Worm (Caenorhabditis elegans) whole organism, L1 larva: ENCODE results near the gene pbo-4.
A peak's percentile ranks its signal among the peaks of the same experiment; 100 is the strongest.

Source experiments
- C04F5.9 ChIP-seq: sonication (generic microtip); optimal IDR thresholded peaks from 2 replicates; lab custom pipeline; 2016; ENCODE audit warnings: missing genetic modification characterization, missing compliant biosample characterization
- C16A3.4 ChIP-seq: fragments of 150-350 bp; optimal IDR thresholded peaks from 2 replicates; lab custom pipeline; 2014; ENCODE audit warnings: missing biosample characterization, missing genetic modification characterization
- C34B4.2 ChIP-seq: sonication (generic microtip); optimal IDR thresholded peaks from 2 replicates; lab custom pipeline; 2017; ENCODE audit warnings: mild to moderate bottlenecking, missing genetic modification characterization, missing compliant biosample characterization
- F16B12.6 ChIP-seq: fragments of 150-350 bp; optimal IDR thresholded peaks from 2 replicates; lab custom pipeline; 2014; ENCODE audit warnings: missing biosample characterization, missing genetic modification characterization
- aha-1 ChIP-seq: fragments of 150-350 bp; optimal IDR thresholded peaks from 2 replicates; lab custom pipeline; 2014; ENCODE audit warnings: missing biosample characterization, missing genetic modification characterization
- ama-1 ChIP-seq: fragments of 150-350 bp; optimal IDR thresholded peaks from 2 replicates; lab custom pipeline; 2014
- blmp-1 ChIP-seq: fragments of 150-350 bp; optimal IDR thresholded peaks from 2 replicates; lab custom pipeline; 2014; ENCODE audit warnings: missing biosample characterization, missing genetic modification characterization
- ceh-63 ChIP-seq: fragments of 200-800 bp; sonication (Bioruptor generic); optimal IDR thresholded peaks from 2 replicates; lab custom pipeline; 2018; ENCODE audit warnings: mild to moderate bottlenecking, missing genetic modification characterization, missing compliant biosample characterization
- ceh-8 ChIP-seq: fragments of 200-800 bp; sonication (Bioruptor generic); optimal IDR thresholded peaks from 2 replicates; lab custom pipeline; 2018; ENCODE audit warnings: mild to moderate bottlenecking, missing genetic modification characterization, moderate library complexity, missing compliant biosample characterization
- ceh-82 ChIP-seq, 3 experiments: fragments of 150-350 bp in 1 of 3; sonication (generic microtip) in 2 of 3; optimal IDR thresholded peaks; 2 replicates each; lab custom pipeline; 2014 to 2017; ENCODE audit warnings: missing biosample characterization in 3 of 3, missing genetic modification characterization in 3 of 3
- dpl-1 ChIP-seq, 3 experiments: fragments of 150-350 bp in 2 of 3; sonication (generic microtip) in 1 of 3; optimal IDR thresholded peaks; 2 replicates each; lab custom pipeline; 2014 to 2017; ENCODE audit warnings: missing biosample characterization in 3 of 3, missing genetic modification characterization in 3 of 3, missing genetic modification reagents in 3 of 3
- elt-3 ChIP-seq, 6 experiments: fragments of 150-350 bp in 1 of 6; sonication (generic microtip); optimal IDR thresholded peaks; 2 replicates each; lab custom pipeline; 2017 to 2018; ENCODE audit warnings: missing biosample characterization in 6 of 6, missing genetic modification characterization in 6 of 6, inconsistent platforms in 1 of 6
- ets-5 ChIP-seq: fragments of 200-800 bp; sonication (Bioruptor generic); IDR thresholded peaks from 2 replicates; pipeline ENCODE4 v1.3.6; 2022; ENCODE audit warnings: missing genetic modification characterization, missing compliant biosample characterization
- fkh-10 ChIP-seq: sonication (generic microtip); optimal IDR thresholded peaks from 2 replicates; lab custom pipeline; 2017; ENCODE audit warnings: missing biosample characterization, missing genetic modification reagents, missing genetic modification characterization
- fkh-4 ChIP-seq: sonication (generic microtip); optimal IDR thresholded peaks from 2 replicates; lab custom pipeline; 2016; ENCODE audit warnings: missing compliant biosample characterization, missing genetic modification characterization, borderline replicate concordance
- grh-1 ChIP-seq: fragments of 200-800 bp; sonication (Bioruptor generic); IDR thresholded peaks from 2 replicates; pipeline ENCODE4 v1.3.6; 2022; ENCODE audit warnings: missing genetic modification reagents, missing genetic modification characterization, missing compliant biosample characterization
- hlh-4 ChIP-seq: sonication (generic microtip); optimal IDR thresholded peaks from 2 replicates; lab custom pipeline; 2016; ENCODE audit warnings: mild to moderate bottlenecking, missing genetic modification characterization, missing compliant biosample characterization
- hpl-2 ChIP-seq: fragments of 150-350 bp; optimal IDR thresholded peaks from 2 replicates; lab custom pipeline; 2014; ENCODE audit warnings: missing biosample characterization, missing genetic modification reagents, missing genetic modification characterization
- jun-1 ChIP-seq: fragments of 150-350 bp; optimal IDR thresholded peaks from 2 replicates; lab custom pipeline; 2014; ENCODE audit warnings: missing biosample characterization, missing genetic modification reagents, missing genetic modification characterization
- lin-14 ChIP-seq: fragments of 200-800 bp; sonication (Bioruptor generic); optimal IDR thresholded peaks from 2 replicates; lab custom pipeline; 2018; ENCODE audit warnings: mild to moderate bottlenecking, missing genetic modification characterization, moderate library complexity, missing compliant biosample characterization
- lin-15B ChIP-seq: fragments of 150-350 bp; sonication (generic microtip); optimal IDR thresholded peaks from 3 replicates; lab custom pipeline; 2014; ENCODE audit warnings: missing biosample characterization, missing genetic modification characterization
- lir-3 ChIP-seq: sonication (generic microtip); optimal IDR thresholded peaks from 2 replicates; lab custom pipeline; 2016; ENCODE audit warnings: mild to moderate bottlenecking, missing genetic modification characterization, moderate library complexity, missing compliant biosample characterization; ENCODE audit not compliant: poor library complexity
- lsy-2 ChIP-seq, 2 experiments: fragments of 150-350 bp; optimal IDR thresholded peaks; 2 replicates each; lab custom pipeline; 2014; ENCODE audit warnings: missing biosample characterization in 2 of 2, missing genetic modification characterization in 2 of 2
- mab-9 ChIP-seq: fragments of 200-800 bp; sonication (Bioruptor generic); IDR thresholded peaks from 2 replicates; pipeline ENCODE4 v1.3.6; 2022; ENCODE audit warnings: missing genetic modification reagents, missing genetic modification characterization, missing compliant biosample characterization
- mdl-1 ChIP-seq, 2 experiments: fragments of 150-350 bp; optimal IDR thresholded peaks; 2 replicates each; lab custom pipeline; 2014 to 2017; ENCODE audit warnings: missing biosample characterization in 2 of 2, missing genetic modification characterization in 2 of 2, inconsistent platforms in 1 of 2
- mef-2 ChIP-seq: fragments of 150-350 bp; optimal IDR thresholded peaks from 2 replicates; lab custom pipeline; 2014; ENCODE audit warnings: missing biosample characterization, missing genetic modification characterization
- nhr-12 ChIP-seq: sonication (generic microtip); optimal IDR thresholded peaks from 2 replicates; lab custom pipeline; 2017; ENCODE audit warnings: missing biosample characterization, missing genetic modification characterization
- nhr-19 ChIP-seq: fragments of 200-800 bp; sonication (Bioruptor generic); conservative IDR thresholded peaks from 2 replicates; pipeline ENCODE4 v1.3.6; 2022; ENCODE audit warnings: missing genetic modification characterization, missing compliant biosample characterization
- nhr-28 ChIP-seq: fragments of 150-350 bp; optimal IDR thresholded peaks from 2 replicates; lab custom pipeline; 2014; ENCODE audit warnings: missing biosample characterization, missing genetic modification characterization
- nhr-47 ChIP-seq: sonication (generic microtip); optimal IDR thresholded peaks from 2 replicates; lab custom pipeline; 2016; ENCODE audit warnings: mild to moderate bottlenecking, missing genetic modification characterization, moderate library complexity, missing compliant biosample characterization
- nhr-71 ChIP-seq: sonication (generic microtip); optimal IDR thresholded peaks from 2 replicates; lab custom pipeline; 2016; ENCODE audit warnings: mild to moderate bottlenecking, missing genetic modification characterization, moderate library complexity, missing compliant biosample characterization
- nhr-76 ChIP-seq: sonication (generic microtip); optimal IDR thresholded peaks from 2 replicates; lab custom pipeline; 2017; ENCODE audit warnings: missing biosample characterization, missing genetic modification characterization
- nhr-90 ChIP-seq: sonication (generic microtip); optimal IDR thresholded peaks from 2 replicates; lab custom pipeline; 2016; ENCODE audit warnings: mild to moderate bottlenecking, missing genetic modification characterization, missing compliant biosample characterization; ENCODE audit not compliant: poor library complexity
- pag-3 ChIP-seq: sonication (generic microtip); optimal IDR thresholded peaks from 2 replicates; lab custom pipeline; 2017; ENCODE audit warnings: missing genetic modification characterization, mild to moderate bottlenecking, missing compliant biosample characterization, antibody characterized with exemption, borderline replicate concordance; ENCODE audit not compliant: insufficient read depth
- pqm-1 ChIP-seq: sonication (generic microtip); optimal IDR thresholded peaks from 3 replicates; lab custom pipeline; 2017; ENCODE audit warnings: missing biosample characterization, missing genetic modification characterization
- skn-1 ChIP-seq: fragments of 150-350 bp; optimal IDR thresholded peaks from 2 replicates; lab custom pipeline; 2014; ENCODE audit warnings: missing biosample characterization, missing genetic modification characterization
- snpc-4 ChIP-seq: fragments of 150-350 bp; optimal IDR thresholded peaks from 2 replicates; lab custom pipeline; 2014; ENCODE audit warnings: missing biosample characterization, missing genetic modification characterization
- snu-23 ChIP-seq: sonication (generic microtip); optimal IDR thresholded peaks from 2 replicates; lab custom pipeline; 2016; ENCODE audit warnings: missing genetic modification characterization, missing compliant biosample characterization
- sptf-1 ChIP-seq: fragments of 150-350 bp; optimal IDR thresholded peaks from 2 replicates; lab custom pipeline; 2014; ENCODE audit warnings: missing biosample characterization, missing genetic modification characterization
- sup-37 ChIP-seq: fragments of 200-800 bp; sonication (Bioruptor generic); optimal IDR thresholded peaks from 2 replicates; lab custom pipeline; 2018; ENCODE audit warnings: mild to moderate bottlenecking, missing genetic modification characterization, missing compliant biosample characterization
- swsn-7 ChIP-seq: sonication (generic microtip); optimal IDR thresholded peaks from 2 replicates; lab custom pipeline; 2016; ENCODE audit warnings: missing genetic modification characterization, missing compliant biosample characterization
- unc-130 ChIP-seq: fragments of 150-350 bp; optimal IDR thresholded peaks from 2 replicates; lab custom pipeline; 2017; ENCODE audit warnings: missing biosample characterization, missing genetic modification characterization, inconsistent platforms
- unc-30 ChIP-seq: sonication (generic microtip); optimal IDR thresholded peaks from 2 replicates; lab custom pipeline; 2017; ENCODE audit warnings: missing biosample characterization, missing genetic modification characterization
- unc-86 ChIP-seq: sonication (generic microtip); optimal IDR thresholded peaks from 2 replicates; lab custom pipeline; 2016; ENCODE audit warnings: missing genetic modification characterization, missing compliant biosample characterization
- vab-15 ChIP-seq: sonication (generic microtip); optimal IDR thresholded peaks from 2 replicates; lab custom pipeline; 2017; ENCODE audit warnings: missing genotype, mild to moderate bottlenecking, missing genetic modification characterization, missing compliant biosample characterization
- xbp-1 ChIP-seq: sonication (generic microtip); optimal IDR thresholded peaks from 2 replicates; lab custom pipeline; 2016; ENCODE audit warnings: missing genetic modification characterization, missing compliant biosample characterization
- zip-4 ChIP-seq: fragments of 200-800 bp; sonication (Bioruptor generic); optimal IDR thresholded peaks from 2 replicates; lab custom pipeline; 2018; ENCODE audit warnings: mild to moderate bottlenecking, missing genetic modification characterization, moderate library complexity, missing compliant biosample characterization
- ztf-11 ChIP-seq, 2 experiments: sonication (generic microtip); optimal IDR thresholded peaks; 2 replicates each; lab custom pipeline; 2016 to 2017; ENCODE audit warnings: missing genetic modification characterization in 2 of 2, missing biosample characterization in 1 of 2, missing compliant biosample characterization in 1 of 2
- ztf-4 ChIP-seq: fragments of 150-350 bp; optimal IDR thresholded peaks from 2 replicates; lab custom pipeline; 2014; ENCODE audit warnings: missing biosample characterization, missing genetic modification characterization

pbo-4 gene

DNA sequence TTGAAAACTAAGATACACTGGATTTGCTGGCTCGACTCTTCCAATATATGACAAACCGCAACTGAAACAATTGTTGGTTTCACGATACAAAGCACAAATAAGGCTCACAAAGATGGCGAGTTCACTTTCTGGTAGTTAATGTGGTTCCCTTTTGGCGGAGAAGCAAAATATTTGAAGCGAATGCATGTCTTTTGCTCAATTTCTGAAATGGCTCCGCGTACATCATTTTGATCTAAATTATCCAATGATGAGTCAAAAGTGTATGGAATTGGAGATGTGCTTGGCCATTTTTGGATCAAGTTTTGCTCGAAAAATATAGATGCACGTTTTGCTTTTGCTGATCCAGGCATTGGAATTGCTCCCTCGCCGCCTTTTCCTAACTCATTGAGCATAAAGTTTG lies 7.8 kb downstream of the pbo-4 start:
- TF ChIP-seq fkh-10 (GFP tag; lab: Kevin White, UChicago) (no peak), C04F5.9 (no peak), ceh-8 (GFP tag; lab: Kevin White, UChicago) (no peak), sptf-1 (tag; lab: Kevin White, UChicago) (no peak), lin-14 (GFP tag; lab: Kevin White, UChicago) (no peak), ztf-11 (tag; optimal IDR thresholded peaks at IDR 0.05; lab: Kevin White, UChicago) (no peak), pag-3 (tag; lab: Kevin White, UChicago) (no peak), sup-37 (GFP tag; lab: Kevin White, UChicago) (no peak), nhr-19 (GFP tag; lab: Robert Waterston, UW) (no peak), F16B12.6 (tag; lab: Kevin White, UChicago) (no peak), mef-2 (tag; lab: Kevin White, UChicago) (no peak), unc-30 (tag; lab: Kevin White, UChicago) (no peak), elt-3 (tag; optimal IDR thresholded peaks at IDR 0.05; lab: Kevin White, UChicago) (no peak), lir-3 (tag; lab: Kevin White, UChicago) (no peak), ceh-82 (tag; optimal IDR thresholded peaks at IDR 0.05; lab: Kevin White, UChicago) (no peak), mab-9 (GFP tag; lab: Robert Waterston, UW) (no peak), snpc-4 (no peak), ztf-4 (no peak), nhr-76 (tag; lab: Kevin White, UChicago) (no peak)

DNA sequence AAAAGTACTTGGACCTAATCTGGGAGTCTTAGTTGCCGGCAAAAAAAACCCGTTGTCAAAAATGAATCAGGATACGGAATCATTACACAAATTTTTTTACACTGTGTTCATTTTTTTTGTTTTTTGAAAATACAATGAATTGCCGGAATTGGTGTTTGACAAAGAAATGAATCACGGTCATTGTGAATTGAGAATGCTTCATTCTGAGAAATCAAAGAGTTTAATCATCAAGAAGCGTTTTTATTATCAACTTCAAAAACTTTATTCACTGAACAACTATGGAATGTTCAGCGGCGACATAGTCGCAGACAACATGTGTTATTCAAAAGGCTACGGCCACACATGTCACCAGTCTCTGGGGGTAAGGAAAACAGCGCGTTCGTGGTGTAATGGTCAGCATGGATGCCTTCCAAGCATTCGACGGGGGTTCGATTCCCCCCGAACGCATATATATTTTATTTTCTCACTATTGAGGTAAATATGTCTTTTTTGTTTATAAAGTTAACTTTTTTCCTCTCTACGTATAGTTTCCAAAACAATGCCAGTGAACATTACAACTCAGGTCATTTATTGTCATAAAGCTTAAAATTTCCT lies 9.6 kb downstream of the pbo-4 start, which contains the start of gene nas-10:
Gene nas-10 (minus strand): TSS at position 51 of the 594 bp plus-strand sequence.
- TF ChIP-seq zip-4 (GFP tag; lab: Kevin White, UChicago), result no peak
- peak; percentile 73 for TF ChIP-seq nhr-90 (tag; lab: Kevin White, UChicago)
- 0 out of 2 replicates have a peak, but pooled peaks have one; percentile 24 for TF ChIP-seq grh-1
- TF ChIP-seq unc-130 (tag; lab: Kevin White, UChicago), result peak; percentile 25
- no peak for TF ChIP-seq ama-1 (lab: Kevin White, UChicago)
- TF ChIP-seq nhr-28 (tag; lab: Kevin White, UChicago), result no peak
- TF ChIP-seq ceh-63 (GFP tag; lab: Kevin White, UChicago), result no peak
- TF ChIP-seq ets-5 (GFP tag; lab: Robert Waterston, UW), result no peak
- TF ChIP-seq pag-3 (tag; lab: Kevin White, UChicago), result no peak
- peak; percentile 52 for TF ChIP-seq C16A3.4
- TF ChIP-seq dpl-1 (GFP tag; optimal IDR thresholded peaks at IDR 0.05; lab: Kevin White, UChicago), result no peak
- no peak for TF ChIP-seq lin-15B (tag; lab: Kevin White, UChicago)
- TF ChIP-seq aha-1, result no peak
- TF ChIP-seq skn-1 (tag; lab: Kevin White, UChicago), result no peak
- TF ChIP-seq nhr-71 (tag; lab: Kevin White, UChicago), result peak; percentile 68
- TF ChIP-seq nhr-12 (tag; lab: Kevin White, UChicago), result no peak
- no peak for TF ChIP-seq hpl-2
- peak; percentile 39 for TF ChIP-seq xbp-1
- peak; percentile 77 for TF ChIP-seq snu-23 (GFP tag; lab: Kevin White, UChicago)
- no peak for TF ChIP-seq snpc-4
- no peak for TF ChIP-seq C34B4.2
- TF ChIP-seq jun-1, result peak; percentile 25
- TF ChIP-seq unc-86 (tag; lab: Kevin White, UChicago), result peak; percentile 19
- TF ChIP-seq hlh-4 (tag; lab: Kevin White, UChicago), result no peak
- no peak for TF ChIP-seq sup-37 (GFP tag; lab: Kevin White, UChicago)
- TF ChIP-seq mab-9 (GFP tag; lab: Robert Waterston, UW), result no peak
- TF ChIP-seq mdl-1 (tag; optimal IDR thresholded peaks at IDR 0.05; lab: Kevin White, UChicago), result peak in 1 of 2 experiments; percentile 49
- no peak for TF ChIP-seq nhr-47 (tag; lab: Kevin White, UChicago)
- peak; percentile 62 for TF ChIP-seq swsn-7 (tag; lab: Kevin White, UChicago)
- no peak for TF ChIP-seq fkh-4
- peak in 1 of 2 experiments; percentile 38 for TF ChIP-seq ztf-11 (tag; optimal IDR thresholded peaks at IDR 0.05; lab: Kevin White, UChicago)
- no peak for TF ChIP-seq pqm-1 (tag; lab: Kevin White, UChicago)
- TF ChIP-seq blmp-1 (tag; lab: Kevin White, UChicago), result peak; percentile 21
- TF ChIP-seq nhr-19 (GFP tag; lab: Robert Waterston, UW), result peak; percentile 68
- TF ChIP-seq lin-14 (GFP tag; lab: Kevin White, UChicago), result peak; percentile 47
- no peak for TF ChIP-seq vab-15 (tag; lab: Kevin White, UChicago)
- TF ChIP-seq lsy-2 (tag; optimal IDR thresholded peaks at IDR 0.05; lab: Kevin White, UChicago), result no peak
- peak in 1 of 6 experiments; percentile 18 for TF ChIP-seq elt-3 (tag; optimal IDR thresholded peaks at IDR 0.05; lab: Kevin White, UChicago)
- TF ChIP-seq lir-3 (tag; lab: Kevin White, UChicago), result peak; percentile 54
